Worm (Caenorhabditis elegans): ENCODE results near the gene C38H2.3.

DNA sequence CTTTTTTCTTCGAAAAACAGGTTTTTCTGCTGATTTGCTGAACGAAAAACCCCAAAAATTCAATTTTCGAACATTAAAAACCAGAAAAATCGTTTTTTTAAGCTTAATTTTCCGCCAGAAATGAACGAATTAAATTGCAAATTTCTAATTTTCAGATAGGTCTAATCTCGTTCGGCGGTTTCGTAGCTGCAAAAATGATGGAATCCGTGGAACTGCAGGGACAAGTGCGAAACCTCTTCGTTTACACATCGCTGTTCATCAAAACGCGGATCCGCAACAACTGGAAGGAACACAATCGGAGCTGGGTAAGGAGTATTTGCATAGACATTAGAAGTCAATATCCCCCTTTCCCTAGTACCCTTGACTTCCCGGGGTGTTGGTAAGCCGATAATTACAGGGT, 50.3 kb downstream of the C38H2.3 start:
- no peak for TF ChIP-seq tbx-11 (GFP tag; IDR thresholded peaks at IDR 0.05)
- TF ChIP-seq ama-1 (optimal IDR thresholded peaks at IDR 0.05): no peak
- TF ChIP-seq flt-1 (GFP tag; IDR thresholded peaks at IDR 0.05): no peak
- no peak for TF ChIP-seq ets-7 (tag; optimal IDR thresholded peaks at IDR 0.05)
- TF ChIP-seq hmg-4 (GFP tag; optimal IDR thresholded peaks at IDR 0.05): no peak
- TF ChIP-seq sea-1 (GFP tag; conservative IDR thresholded peaks at IDR 0.05): no peak
- TF ChIP-seq pes-1 (GFP tag; IDR thresholded peaks at IDR 0.05): no peak
- TF ChIP-seq ceh-36 (tag; optimal IDR thresholded peaks at IDR 0.05): no peak
- TF ChIP-seq scrt-1 (GFP tag; IDR thresholded peaks at IDR 0.05): no peak
- no peak for TF ChIP-seq ceh-13 (GFP tag; optimal IDR thresholded peaks at IDR 0.05)
- TF ChIP-seq aly-1 (tag; optimal IDR thresholded peaks at IDR 0.05): no peak
- TF ChIP-seq tra-4 (tag; optimal IDR thresholded peaks at IDR 0.05): no peak
- no peak for TF ChIP-seq tbx-37 (GFP tag; conservative IDR thresholded peaks at IDR 0.05)

All from whole organism, early embryonic.